Fruit fly (Drosophila melanogaster): Measurements from ENCODE around the gene ImpE2.

Gene ImpE2

dm6 chr3L:3542498-3543322 is 30.2 kb upstream of the ImpE2 start:
- TF ChIP-seq pdm3 (GFP tag; optimal IDR thresholded peaks at IDR 0.05) (peak; percentile 75), dsx (GFP tag; optimal IDR thresholded peaks at IDR 0.05; ENCODE audit: poor library complexity, severe bottlenecking) (peak; percentile 22), OdsH (GFP tag; optimal IDR thresholded peaks at IDR 0.05) (peak; percentile 73), CG6792 (GFP tag; optimal IDR thresholded peaks at IDR 0.05) (peak; percentile 42), CG10669 (GFP tag; optimal IDR thresholded peaks at IDR 0.05) (peak; percentile 63), CG1621 (tag; optimal IDR thresholded peaks at IDR 0.05) (no peak), CG11294 (GFP tag; IDR thresholded peaks at IDR 0.05) (no peak; the same call in 1 of the 2 replicates), Eip78C (GFP tag) (peak; percentile 92), acj6 (GFP tag; optimal IDR thresholded peaks at IDR 0.05) (peak; percentile 74), topi (GFP tag; optimal IDR thresholded peaks at IDR 0.05) (peak; percentile 69), CG9139 (GFP tag; optimal IDR thresholded peaks at IDR 0.05) (no peak), lz (GFP tag; optimal IDR thresholded peaks at IDR 0.05) (peak; percentile 65), Ets96B (tag; optimal IDR thresholded peaks at IDR 0.05) (peak; percentile 51), Eip93F (GFP tag; optimal IDR thresholded peaks at IDR 0.05) (no peak), CG8119 (GFP tag; IDR thresholded peaks at IDR 0.05) (peak; percentile 70), CG11762 (GFP tag; optimal IDR thresholded peaks at IDR 0.05; ENCODE audit: insufficient read depth) (peak; percentile 19), CG8319 (GFP tag; optimal IDR thresholded peaks at IDR 0.05) (peak; percentile 18), Lpt (GFP tag; optimal IDR thresholded peaks at IDR 0.05) (no peak), Sox14 (GFP tag; optimal IDR thresholded peaks at IDR 0.05) (peak; percentile 73), CG34406 (GFP tag; optimal IDR thresholded peaks at IDR 0.05) (peak; percentile 69), achi (GFP tag; optimal IDR thresholded peaks at IDR 0.05) (peak; percentile 70), Sox15 (GFP tag; optimal IDR thresholded peaks at IDR 0.05) (peak; percentile 6), spab (GFP tag; optimal IDR thresholded peaks at IDR 0.05) (peak; percentile 22), ss (GFP tag; optimal IDR thresholded peaks at IDR 0.05) (peak in 1 of 2 experiments; percentile 61), net (GFP tag; optimal IDR thresholded peaks at IDR 0.05) (peak; percentile 42), CG8632 (GFP tag; optimal IDR thresholded peaks at IDR 0.05) (peak; percentile 68), CG15336 (GFP tag; IDR thresholded peaks at IDR 0.05) (peak; percentile 54; the same call in 1 of the 2 replicates), CG6276 (GFP tag; optimal IDR thresholded peaks at IDR 0.05) (peak; percentile 68), fd59A (GFP tag; optimal IDR thresholded peaks at IDR 0.05) (peak; percentile 6), Smox (GFP tag; optimal IDR thresholded peaks at IDR 0.05) (peak; percentile 74), CG4318 (GFP tag; optimal IDR thresholded peaks at IDR 0.05) (peak; percentile 77), CG3032 (tag; optimal IDR thresholded peaks at IDR 0.05) (peak; percentile 49), vri (GFP tag; optimal IDR thresholded peaks at IDR 0.05) (no peak), eg (GFP tag; IDR thresholded peaks at IDR 0.05) (peak; percentile 55; the same call in 1 of the 3 replicates), CG11902 (GFP tag; optimal IDR thresholded peaks at IDR 0.05) (no peak), Ets21C (GFP tag; optimal IDR thresholded peaks at IDR 0.05) (peak; percentile 21), CG3919 (GFP tag; optimal IDR thresholded peaks at IDR 0.05) (peak; percentile 62), Hr39 (GFP tag; optimal IDR thresholded peaks at IDR 0.05) (peak; percentile 63), CG6808 (GFP tag; optimal IDR thresholded peaks at IDR 0.05) (peak; percentile 55), dac (GFP tag; optimal IDR thresholded peaks at IDR 0.05) (peak; percentile 35), Gug (GFP tag; IDR thresholded peaks at IDR 0.05) (peak; percentile 19; the same call in 1 of the 2 replicates), salr (GFP tag; optimal IDR thresholded peaks at IDR 0.05) (peak in 1 of 2 experiments; percentile 71), Blimp-1 (GFP tag; optimal IDR thresholded peaks at IDR 0.05) (no peak), Hr38 (GFP tag; optimal IDR thresholded peaks at IDR 0.05) (no peak), svp (GFP tag) (peak; percentile 83), CG16779 (tag; optimal IDR thresholded peaks at IDR 0.05) (no peak), Eip75B (GFP tag; optimal IDR thresholded peaks at IDR 0.05) (peak; percentile 43), CG6163 (GFP tag; IDR thresholded peaks at IDR 0.05) (peak; percentile 59; the same call in 2 of the 3 replicates), CG7368 (GFP tag; optimal IDR thresholded peaks at IDR 0.05) (peak; percentile 45), fkh (GFP tag; optimal IDR thresholded peaks at IDR 0.05) (peak; percentile 24)

Data from whole organism, prepupa.